Worm (Caenorhabditis elegans) whole organism, L1 larva: ENCODE measurements around the gene R02D5.10.

Experiments
- C34B4.2 ChIP-seq: sonication (generic microtip); optimal IDR thresholded peaks from 2 replicates; lab custom pipeline; 2017; ENCODE audit warnings: mild to moderate bottlenecking, missing genetic modification characterization, missing compliant biosample characterization
- blmp-1 ChIP-seq: fragments of 150-350 bp; optimal IDR thresholded peaks from 2 replicates; lab custom pipeline; 2014; ENCODE audit warnings: missing biosample characterization, missing genetic modification characterization
- ceh-63 ChIP-seq: fragments of 200-800 bp; sonication (Bioruptor generic); optimal IDR thresholded peaks from 2 replicates; lab custom pipeline; 2018; ENCODE audit warnings: mild to moderate bottlenecking, missing genetic modification characterization, missing compliant biosample characterization
- ceh-88 ChIP-seq: fragments of 200-800 bp; sonication (Bioruptor generic); IDR thresholded peaks from 2 replicates; pipeline ENCODE4 v1.3.6; 2022; ENCODE audit warnings: missing genetic modification characterization, missing compliant biosample characterization
- efl-1 ChIP-seq, 4 experiments: fragments of 150-350 bp; optimal IDR thresholded peaks in 3 of 4; peaks in 1 of 4; 1 replicate in 1 of 4; 2 replicates in 3 of 4; lab custom pipeline; 2014; ENCODE audit warnings: missing biosample characterization in 2 of 4, missing genetic modification characterization in 2 of 4, missing genetic modification reagents in 2 of 4
- elt-3 ChIP-seq, 6 experiments: fragments of 150-350 bp in 1 of 6; sonication (generic microtip); optimal IDR thresholded peaks; 2 replicates each; lab custom pipeline; 2017 to 2018; ENCODE audit warnings: missing biosample characterization in 6 of 6, missing genetic modification characterization in 6 of 6, inconsistent platforms in 1 of 6
- grh-1 ChIP-seq: fragments of 200-800 bp; sonication (Bioruptor generic); IDR thresholded peaks from 2 replicates; pipeline ENCODE4 v1.3.6; 2022; ENCODE audit warnings: missing genetic modification reagents, missing genetic modification characterization, missing compliant biosample characterization
- irx-1 ChIP-seq: sonication (generic microtip); optimal IDR thresholded peaks from 2 replicates; lab custom pipeline; 2016; ENCODE audit warnings: missing genetic modification characterization, missing compliant biosample characterization
- lin-13 ChIP-seq: fragments of 150-350 bp; optimal IDR thresholded peaks from 2 replicates; lab custom pipeline; 2014; ENCODE audit warnings: missing biosample characterization, missing genetic modification reagents, missing genetic modification characterization
- lin-14 ChIP-seq: fragments of 200-800 bp; sonication (Bioruptor generic); optimal IDR thresholded peaks from 2 replicates; lab custom pipeline; 2018; ENCODE audit warnings: mild to moderate bottlenecking, missing genetic modification characterization, moderate library complexity, missing compliant biosample characterization
- lin-35 ChIP-seq, 2 experiments: fragments of 150-350 bp; optimal IDR thresholded peaks; 2 replicates each; lab custom pipeline; 2014; ENCODE audit warnings: missing biosample characterization in 2 of 2, missing genetic modification characterization in 2 of 2, missing genetic modification reagents in 2 of 2
- lin-39 ChIP-seq: fragments of 150-350 bp; optimal IDR thresholded peaks from 2 replicates; lab custom pipeline; 2014; ENCODE audit warnings: missing biosample characterization, missing genetic modification reagents, missing genetic modification characterization
- lir-3 ChIP-seq: sonication (generic microtip); optimal IDR thresholded peaks from 2 replicates; lab custom pipeline; 2016; ENCODE audit warnings: mild to moderate bottlenecking, missing genetic modification characterization, moderate library complexity, missing compliant biosample characterization; ENCODE audit not compliant: poor library complexity
- lsy-2 ChIP-seq, 2 experiments: fragments of 150-350 bp; optimal IDR thresholded peaks; 2 replicates each; lab custom pipeline; 2014; ENCODE audit warnings: missing biosample characterization in 2 of 2, missing genetic modification characterization in 2 of 2
- mef-2 ChIP-seq: fragments of 150-350 bp; optimal IDR thresholded peaks from 2 replicates; lab custom pipeline; 2014; ENCODE audit warnings: missing biosample characterization, missing genetic modification characterization
- mep-1 ChIP-seq: fragments of 150-350 bp; optimal IDR thresholded peaks from 2 replicates; lab custom pipeline; 2014; ENCODE audit warnings: missing biosample characterization, missing genetic modification characterization
- nhr-20 ChIP-seq: sonication (generic microtip); optimal IDR thresholded peaks from 2 replicates; lab custom pipeline; 2016; ENCODE audit warnings: mild to moderate bottlenecking, missing genetic modification characterization, missing compliant biosample characterization
- nhr-237 ChIP-seq: fragments of 150-350 bp; optimal IDR thresholded peaks from 2 replicates; lab custom pipeline; 2014; ENCODE audit warnings: missing biosample characterization, missing genetic modification characterization
- nhr-71 ChIP-seq: sonication (generic microtip); optimal IDR thresholded peaks from 2 replicates; lab custom pipeline; 2016; ENCODE audit warnings: mild to moderate bottlenecking, missing genetic modification characterization, moderate library complexity, missing compliant biosample characterization
- nhr-85 ChIP-seq: sonication (generic microtip); peaks from one replicate; lab custom pipeline; 2016; ENCODE audit warnings: missing genetic modification characterization, inconsistent platforms, missing compliant biosample characterization
- nhr-90 ChIP-seq: sonication (generic microtip); optimal IDR thresholded peaks from 2 replicates; lab custom pipeline; 2016; ENCODE audit warnings: mild to moderate bottlenecking, missing genetic modification characterization, missing compliant biosample characterization; ENCODE audit not compliant: poor library complexity
- pag-3 ChIP-seq: sonication (generic microtip); optimal IDR thresholded peaks from 2 replicates; lab custom pipeline; 2017; ENCODE audit warnings: missing genetic modification characterization, mild to moderate bottlenecking, missing compliant biosample characterization, antibody characterized with exemption, borderline replicate concordance; ENCODE audit not compliant: insufficient read depth
- skn-1 ChIP-seq: fragments of 150-350 bp; optimal IDR thresholded peaks from 2 replicates; lab custom pipeline; 2014; ENCODE audit warnings: missing biosample characterization, missing genetic modification characterization
- snpc-4 ChIP-seq: fragments of 150-350 bp; optimal IDR thresholded peaks from 2 replicates; lab custom pipeline; 2014; ENCODE audit warnings: missing biosample characterization, missing genetic modification characterization
- snu-23 ChIP-seq: sonication (generic microtip); optimal IDR thresholded peaks from 2 replicates; lab custom pipeline; 2016; ENCODE audit warnings: missing genetic modification characterization, missing compliant biosample characterization
- sptf-1 ChIP-seq: fragments of 150-350 bp; optimal IDR thresholded peaks from 2 replicates; lab custom pipeline; 2014; ENCODE audit warnings: missing biosample characterization, missing genetic modification characterization
- sup-37 ChIP-seq: fragments of 200-800 bp; sonication (Bioruptor generic); optimal IDR thresholded peaks from 2 replicates; lab custom pipeline; 2018; ENCODE audit warnings: mild to moderate bottlenecking, missing genetic modification characterization, missing compliant biosample characterization
- swsn-7 ChIP-seq: sonication (generic microtip); optimal IDR thresholded peaks from 2 replicates; lab custom pipeline; 2016; ENCODE audit warnings: missing genetic modification characterization, missing compliant biosample characterization
- tbx-2 ChIP-seq: sonication (generic microtip); optimal IDR thresholded peaks from 2 replicates; lab custom pipeline; 2016; ENCODE audit warnings: missing genetic modification characterization, missing compliant biosample characterization
- vab-15 ChIP-seq: sonication (generic microtip); optimal IDR thresholded peaks from 2 replicates; lab custom pipeline; 2017; ENCODE audit warnings: missing genotype, mild to moderate bottlenecking, missing genetic modification characterization, missing compliant biosample characterization
- zip-4 ChIP-seq: fragments of 200-800 bp; sonication (Bioruptor generic); optimal IDR thresholded peaks from 2 replicates; lab custom pipeline; 2018; ENCODE audit warnings: mild to moderate bottlenecking, missing genetic modification characterization, moderate library complexity, missing compliant biosample characterization
- ztf-4 ChIP-seq: fragments of 150-350 bp; optimal IDR thresholded peaks from 2 replicates; lab custom pipeline; 2014; ENCODE audit warnings: missing biosample characterization, missing genetic modification characterization

The R02D5.10 gene

ce11 chrV:14496446-14496845, 14.4 kb downstream of the R02D5.10 start:
- TF ChIP-seq nhr-85 (tag; lab: Kevin White, UChicago) (peak; percentile 34), swsn-7 (tag; lab: Kevin White, UChicago) (no peak)

- peak; percentile 2 for TF ChIP-seq blmp-1
- no peak for TF ChIP-seq sptf-1 (tag; lab: Kevin White, UChicago)
- no peak for TF ChIP-seq efl-1 (optimal IDR thresholded peaks at IDR 0.05; lab: Kevin White, UChicago)
- peak in 1 of 2 experiments; percentile 50 for TF ChIP-seq efl-1 (GFP tag; optimal IDR thresholded peaks at IDR 0.05 in 1 of 2; lab: Kevin White, UChicago)
Measured at ce11 chrV:14498204-14498603, 16.1 kb downstream of the R02D5.10 start.

- TF ChIP-seq nhr-85 (tag; lab: Kevin White, UChicago) = peak; percentile 83
- no peak for TF ChIP-seq snpc-4 (tag; lab: Kevin White, UChicago)
- TF ChIP-seq sup-37 = no peak
- no peak for TF ChIP-seq nhr-71
- no peak for TF ChIP-seq lir-3 (tag; lab: Kevin White, UChicago)
- no peak for TF ChIP-seq lin-13 (GFP tag; lab: Kevin White, UChicago)
- peak in 1 of 2 experiments; percentile 46 for TF ChIP-seq lin-35 (GFP tag; optimal IDR thresholded peaks at IDR 0.05; lab: Kevin White, UChicago)
- peak in 1 of 2 experiments; percentile 22 for TF ChIP-seq lsy-2 (tag; optimal IDR thresholded peaks at IDR 0.05; lab: Kevin White, UChicago)
- TF ChIP-seq pag-3 = no peak
- TF ChIP-seq elt-3 (tag; optimal IDR thresholded peaks at IDR 0.05; lab: Kevin White, UChicago) = peak in 2 of 6 experiments; percentile 47 to 65
- TF ChIP-seq mep-1 (tag; lab: Kevin White, UChicago) = peak; percentile 45
- no peak for TF ChIP-seq lin-39 (tag; lab: Kevin White, UChicago)
- TF ChIP-seq ceh-63 (GFP tag; lab: Kevin White, UChicago) = no peak
- no peak for TF ChIP-seq C34B4.2 (tag; lab: Kevin White, UChicago)
- TF ChIP-seq snu-23 = peak; percentile 17
- TF ChIP-seq skn-1 (tag; lab: Kevin White, UChicago) = peak; percentile 42
- TF ChIP-seq lin-14 (GFP tag; lab: Kevin White, UChicago) = peak; percentile 59
- TF ChIP-seq efl-1 (optimal IDR thresholded peaks at IDR 0.05; lab: Kevin White, UChicago) = no peak
- TF ChIP-seq efl-1 (GFP tag; optimal IDR thresholded peaks at IDR 0.05 in 1 of 2; lab: Kevin White, UChicago) = peak in 1 of 2 experiments; percentile 91
- peak; percentile 44 for TF ChIP-seq blmp-1
- no peak for TF ChIP-seq nhr-90 (tag; lab: Kevin White, UChicago)
- peak; percentile 39 for TF ChIP-seq nhr-20 (tag; lab: Kevin White, UChicago)
- TF ChIP-seq tbx-2 (tag; lab: Kevin White, UChicago) = no peak
Measured at ce11 chrV:14499074-14499864, 17.2 kb downstream of the R02D5.10 start.

ce11 chrV:14500554-14500953, 18.5 kb downstream of the R02D5.10 start:
- TF ChIP-seq ceh-63 (GFP tag; lab: Kevin White, UChicago) (no peak), mep-1 (tag; lab: Kevin White, UChicago) (peak; percentile 0), irx-1 (tag; lab: Kevin White, UChicago) (peak; percentile 13), blmp-1 (peak; percentile 57), ceh-88 (GFP tag; lab: Robert Waterston, UW) (no peak), lin-14 (GFP tag; lab: Kevin White, UChicago) (peak; percentile 53), mef-2 (tag; lab: Kevin White, UChicago) (no peak), vab-15 (tag; lab: Kevin White, UChicago) (no peak), zip-4 (no peak), tbx-2 (tag; lab: Kevin White, UChicago) (no peak)

- TF ChIP-seq blmp-1 (peak; percentile 30), mep-1 (tag; lab: Kevin White, UChicago) (peak; percentile 1), ztf-4 (tag; lab: Kevin White, UChicago) (no peak), nhr-237 (tag; lab: Kevin White, UChicago) (no peak), lin-13 (GFP tag; lab: Kevin White, UChicago) (no peak), grh-1 (0 out of 2 replicates have a peak, but pooled peaks have one; percentile 7), lin-14 (GFP tag; lab: Kevin White, UChicago) (peak; percentile 35)
Measured at ce11 chrV:14501136-14501535, 19.0 kb downstream of the R02D5.10 start, which contains the start of gene R02D5.24. TSS of gene R02D5.24 (plus strand) at chrV:14501340.
